Worm (Caenorhabditis elegans) whole organism, L2 larva: ENCODE data around the gene trim-21.

Source experiments
- ceh-82 ChIP-seq: fragments of 150-350 bp; optimal IDR thresholded peaks from 2 replicates; lab custom pipeline; 2014; ENCODE audit warnings: missing biosample characterization, missing genetic modification characterization
- elt-1 ChIP-seq: fragments of 150-350 bp; optimal IDR thresholded peaks from 2 replicates; lab custom pipeline; 2014; ENCODE audit warnings: missing biosample characterization, missing genetic modification characterization
- nhr-11 ChIP-seq: fragments of 150-350 bp; optimal IDR thresholded peaks from 2 replicates; lab custom pipeline; 2014; ENCODE audit warnings: missing biosample characterization, missing genetic modification characterization

ce11 chrII:2341515-2341914 is 28.9 kb upstream of the trim-21 start, which contains the start of gene enri-1:
- no peak for TF ChIP-seq elt-1 (tag; lab: Kevin White, UChicago)
- TF ChIP-seq nhr-11 (tag; lab: Kevin White, UChicago), result no peak
- TF ChIP-seq ceh-82, result no peak
